In genomic region chr3L:10343992-10344435, dm6 we compare ENCODE assay signal across 1 fruit fly cellular context.
TF ChIP-seq lines count a peak whose summit lies in the region.

No protein-coding gene starts in this region.

TF ChIP-seq in whole organism, embryonic, 481 proteins besides CTCF, POLR2A, EP300 and RAD21 (continued from another document and continues in another):
- no peak for TF ChIP-seq Trl (optimal IDR thresholded peaks at IDR 0.05; lab: Kevin White, UChicago)
- TF ChIP-seq Trl (GFP tag; optimal IDR thresholded peaks at IDR 0.05; lab: Kevin White, UChicago): no peak
- TF ChIP-seq danr (GFP tag; IDR thresholded peaks at IDR 0.05; lab: Robert Waterston, UW): no peak
- TF ChIP-seq CG11504 (tag; optimal IDR thresholded peaks at IDR 0.05; lab: Kevin White, UChicago): peak; percentile 80
- peak; percentile 0 for TF ChIP-seq CG12219 (GFP tag; optimal IDR thresholded peaks at IDR 0.05; lab: Kevin White, UChicago)
- TF ChIP-seq Camta (GFP tag; optimal IDR thresholded peaks at IDR 0.05; lab: Kevin White, UChicago): peak; percentile 40
- TF ChIP-seq Meics (GFP tag; optimal IDR thresholded peaks at IDR 0.05; lab: Kevin White, UChicago): peak; percentile 22
- peak; percentile 50 for TF ChIP-seq CG12659 (GFP tag; optimal IDR thresholded peaks at IDR 0.05; lab: Kevin White, UChicago)
- peak in 1 of 3 experiments; percentile 4 for TF ChIP-seq Stat92E (GFP tag; optimal IDR thresholded peaks at IDR 0.05; lab: Kevin White, UChicago)
- no peak for TF ChIP-seq toy (GFP tag; IDR thresholded peaks at IDR 0.05; lab: Robert Waterston, UW)
- no peak for TF ChIP-seq her (GFP tag; optimal IDR thresholded peaks at IDR 0.05; lab: Kevin White, UChicago)
- peak in 1 of 2 experiments; percentile 82 for TF ChIP-seq bsh (GFP tag; optimal IDR thresholded peaks at IDR 0.05; lab: Kevin White, UChicago)
- TF ChIP-seq Gsc (GFP tag; IDR thresholded peaks at IDR 0.05; lab: Robert Waterston, UW): 0 out of 2 replicates have a peak, but pooled peaks have one; percentile 11
- TF ChIP-seq croc (GFP tag; conservative IDR thresholded peaks at IDR 0.05; lab: Robert Waterston, UW): peak; percentile 61
- TF ChIP-seq sens-2 (GFP tag; IDR thresholded peaks at IDR 0.05; lab: Robert Waterston, UW): peak; percentile 52; the same call in 1 of the 2 replicates
- peak; percentile 58 for TF ChIP-seq zen (tag; optimal IDR thresholded peaks at IDR 0.05; lab: Kevin White, UChicago)
- peak; percentile 47 for TF ChIP-seq ewg (GFP tag; optimal IDR thresholded peaks at IDR 0.05; lab: Kevin White, UChicago)
- peak in 1 of 2 experiments; percentile 0 for TF ChIP-seq Pdp1 (GFP tag; optimal IDR thresholded peaks at IDR 0.05; lab: Kevin White, UChicago)
- TF ChIP-seq Side (GFP tag; optimal IDR thresholded peaks at IDR 0.05; lab: Kevin White, UChicago): no peak
- no peak for TF ChIP-seq fru (optimal IDR thresholded peaks at IDR 0.05; lab: Kevin White, UChicago)
- TF ChIP-seq CG7786 (GFP tag; optimal IDR thresholded peaks at IDR 0.05; lab: Kevin White, UChicago): no peak
- no peak for TF ChIP-seq CG11085 (GFP tag; IDR thresholded peaks at IDR 0.05; lab: Robert Waterston, UW)
- peak; percentile 63 for TF ChIP-seq Asciz (GFP tag; optimal IDR thresholded peaks at IDR 0.05; lab: Kevin White, UChicago)
- TF ChIP-seq CG11247 (GFP tag; IDR thresholded peaks at IDR 0.05; lab: Robert Waterston, UW): no peak
- peak; percentile 34 for TF ChIP-seq Nf-YC (tag; optimal IDR thresholded peaks at IDR 0.05; lab: Kevin White, UChicago)
- TF ChIP-seq CG6683 (GFP tag; optimal IDR thresholded peaks at IDR 0.05; lab: Kevin White, UChicago): peak; percentile 13
- no peak for TF ChIP-seq caup (GFP tag; optimal IDR thresholded peaks at IDR 0.05; lab: Kevin White, UChicago; ENCODE audit: severe bottlenecking)
- TF ChIP-seq zfh2 (GFP tag; optimal IDR thresholded peaks at IDR 0.05; lab: Kevin White, UChicago): no peak
- TF ChIP-seq CG10147 (GFP tag; optimal IDR thresholded peaks at IDR 0.05; lab: Kevin White, UChicago): peak; percentile 29
- peak; percentile 53 for TF ChIP-seq CG2202 (tag; optimal IDR thresholded peaks at IDR 0.05; lab: Kevin White, UChicago)
- peak; percentile 78 for TF ChIP-seq dmrt99B (tag; optimal IDR thresholded peaks at IDR 0.05; lab: Kevin White, UChicago)
- TF ChIP-seq fd64A (GFP tag; optimal IDR thresholded peaks at IDR 0.05; lab: Kevin White, UChicago): no peak
- TF ChIP-seq CG16813 (GFP tag; IDR thresholded peaks at IDR 0.05; lab: Robert Waterston, UW; ENCODE audit: partially characterized antibody): no peak
- TF ChIP-seq nerfin-2 (GFP tag; IDR thresholded peaks at IDR 0.05; lab: Robert Waterston, UW; ENCODE audit: partially characterized antibody): no peak
- peak; percentile 38 for TF ChIP-seq CG11723 (GFP tag; optimal IDR thresholded peaks at IDR 0.05; lab: Kevin White, UChicago)
- peak; percentile 55 for TF ChIP-seq CG1602 (GFP tag; optimal IDR thresholded peaks at IDR 0.05; lab: Kevin White, UChicago)
- TF ChIP-seq Nf-YB (GFP tag; optimal IDR thresholded peaks at IDR 0.05; lab: Kevin White, UChicago): peak; percentile 29
- no peak for TF ChIP-seq tup (GFP tag; optimal IDR thresholded peaks at IDR 0.05; lab: Kevin White, UChicago)
- peak; percentile 70 for TF ChIP-seq tio (GFP tag; optimal IDR thresholded peaks at IDR 0.05; lab: Kevin White, UChicago)
- TF ChIP-seq CG3838 (GFP tag; optimal IDR thresholded peaks at IDR 0.05; lab: Kevin White, UChicago): no peak
- TF ChIP-seq Dbx (GFP tag; IDR thresholded peaks at IDR 0.05; lab: Robert Waterston, UW): no peak
- peak; percentile 20 for TF ChIP-seq psq (GFP tag; optimal IDR thresholded peaks at IDR 0.05; lab: Kevin White, UChicago)
- no peak for TF ChIP-seq CG30431 (GFP tag; optimal IDR thresholded peaks at IDR 0.05; lab: Kevin White, UChicago)
- TF ChIP-seq D19B (GFP tag; optimal IDR thresholded peaks at IDR 0.05; lab: Kevin White, UChicago): no peak
- peak; percentile 60 for TF ChIP-seq sd (tag; optimal IDR thresholded peaks at IDR 0.05; lab: Kevin White, UChicago)
- TF ChIP-seq CG15479 (GFP tag; optimal IDR thresholded peaks at IDR 0.05; lab: Kevin White, UChicago): no peak
- no peak for TF ChIP-seq Dref (GFP tag; IDR thresholded peaks at IDR 0.05; lab: Robert Waterston, UW)
- peak; percentile 81 for TF ChIP-seq Blimp-1 (GFP tag; optimal IDR thresholded peaks at IDR 0.05; lab: Kevin White, UChicago)
- TF ChIP-seq Dfd (GFP tag; optimal IDR thresholded peaks at IDR 0.05; lab: Kevin White, UChicago): no peak
- TF ChIP-seq stwl (tag; optimal IDR thresholded peaks at IDR 0.05; lab: Kevin White, UChicago): peak; percentile 28
- TF ChIP-seq sisA (GFP tag; IDR thresholded peaks at IDR 0.05; lab: Robert Waterston, UW): peak; percentile 67
- TF ChIP-seq CG10565 (GFP tag; optimal IDR thresholded peaks at IDR 0.05; lab: Kevin White, UChicago): no peak
- TF ChIP-seq hkb (optimal IDR thresholded peaks at IDR 0.05; lab: Kevin White, UChicago): no peak
- peak; percentile 71 for TF ChIP-seq hkb (GFP tag; IDR thresholded peaks at IDR 0.05; lab: Robert Waterston, UW)
- peak; percentile 85 for TF ChIP-seq zf30C (GFP tag; optimal IDR thresholded peaks at IDR 0.05; lab: Kevin White, UChicago)
- TF ChIP-seq CG6254 (GFP tag; optimal IDR thresholded peaks at IDR 0.05; lab: Kevin White, UChicago): peak; percentile 61
- no peak for TF ChIP-seq chm (GFP tag; IDR thresholded peaks at IDR 0.05; lab: Robert Waterston, UW)
- peak; percentile 60 for TF ChIP-seq CG10654 (GFP tag; optimal IDR thresholded peaks at IDR 0.05; lab: Kevin White, UChicago)
- peak; percentile 66 for TF ChIP-seq az2 (GFP tag; optimal IDR thresholded peaks at IDR 0.05; lab: Kevin White, UChicago)
- peak; percentile 81 for TF ChIP-seq CG17829 (tag; optimal IDR thresholded peaks at IDR 0.05; lab: Kevin White, UChicago)
- TF ChIP-seq pan (optimal IDR thresholded peaks at IDR 0.05; lab: Kevin White, UChicago): no peak
- peak in 1 of 2 experiments; percentile 68 for TF ChIP-seq pan (GFP tag; optimal IDR thresholded peaks at IDR 0.05 in 1 of 2, IDR thresholded peaks at IDR 0.05 in 1 of 2)
- TF ChIP-seq CG8290 (GFP tag; optimal IDR thresholded peaks at IDR 0.05; lab: Kevin White, UChicago): peak; percentile 36
- no peak for TF ChIP-seq CG8290 (tag; optimal IDR thresholded peaks at IDR 0.05; lab: Kevin White, UChicago)
- no peak for TF ChIP-seq CG13624 (GFP tag; optimal IDR thresholded peaks at IDR 0.05; lab: Kevin White, UChicago)
- TF ChIP-seq CG11696 (GFP tag; IDR thresholded peaks at IDR 0.05; lab: Robert Waterston, UW): peak; percentile 34; the same call in 1 of the 2 replicates
- no peak for TF ChIP-seq scrt (GFP tag; optimal IDR thresholded peaks at IDR 0.05; lab: Kevin White, UChicago)
- TF ChIP-seq CG17612 (GFP tag; IDR thresholded peaks at IDR 0.05; lab: Robert Waterston, UW): no peak
- peak; percentile 44 for TF ChIP-seq esg (GFP tag; conservative IDR thresholded peaks at IDR 0.05; lab: Robert Waterston, UW)
- TF ChIP-seq hbn (GFP tag; IDR thresholded peaks at IDR 0.05; lab: Robert Waterston, UW; ENCODE audit: partially characterized antibody): no peak
- peak; percentile 72 for TF ChIP-seq D19A (tag; optimal IDR thresholded peaks at IDR 0.05; lab: Kevin White, UChicago)
- TF ChIP-seq luna (GFP tag; optimal IDR thresholded peaks at IDR 0.05; lab: Kevin White, UChicago): no peak
- no peak for TF ChIP-seq CG1832 (GFP tag; optimal IDR thresholded peaks at IDR 0.05; lab: Kevin White, UChicago)
- peak; percentile 8 for TF ChIP-seq CG17802 (tag; optimal IDR thresholded peaks at IDR 0.05; lab: Kevin White, UChicago)
- TF ChIP-seq CG11093 (GFP tag; IDR thresholded peaks at IDR 0.05; lab: Robert Waterston, UW): no peak
- no peak for TF ChIP-seq Aef1 (GFP tag; IDR thresholded peaks at IDR 0.05; lab: Robert Waterston, UW)
- TF ChIP-seq CG7963 (GFP tag; IDR thresholded peaks at IDR 0.05; lab: Robert Waterston, UW; ENCODE audit: partially characterized antibody): no peak
- no peak for TF ChIP-seq fu2 (GFP tag; optimal IDR thresholded peaks at IDR 0.05; lab: Kevin White, UChicago)
- TF ChIP-seq CG1233 (GFP tag; optimal IDR thresholded peaks at IDR 0.05; lab: Kevin White, UChicago): peak; percentile 61
- no peak for TF ChIP-seq Jarid2 (GFP tag; optimal IDR thresholded peaks at IDR 0.05; lab: Kevin White, UChicago)
- TF ChIP-seq dmrt11E (tag; optimal IDR thresholded peaks at IDR 0.05; lab: Kevin White, UChicago): peak; percentile 85
- no peak for TF ChIP-seq tll (GFP tag; optimal IDR thresholded peaks at IDR 0.05; lab: Kevin White, UChicago)
- 0 out of 2 replicates have a peak, but pooled peaks have one; percentile 26 for TF ChIP-seq CG7372 (GFP tag; IDR thresholded peaks at IDR 0.05; lab: Robert Waterston, UW)
- no peak for TF ChIP-seq amos (GFP tag; IDR thresholded peaks at IDR 0.05; lab: Robert Waterston, UW; ENCODE audit: partially characterized antibody)
- TF ChIP-seq CoRest (tag; optimal IDR thresholded peaks at IDR 0.05; lab: Kevin White, UChicago): peak; percentile 77
- TF ChIP-seq CG2129 (GFP tag; IDR thresholded peaks at IDR 0.05; lab: Robert Waterston, UW; ENCODE audit: partially characterized antibody): no peak
- TF ChIP-seq Myb (GFP tag; optimal IDR thresholded peaks at IDR 0.05; lab: Kevin White, UChicago): no peak
- no peak for TF ChIP-seq jigr1 (GFP tag; IDR thresholded peaks at IDR 0.05; lab: Robert Waterston, UW)
- no peak for TF ChIP-seq sc (optimal IDR thresholded peaks at IDR 0.05; lab: Kevin White, UChicago)
- TF ChIP-seq sc (GFP tag; optimal IDR thresholded peaks at IDR 0.05; lab: Kevin White, UChicago): peak; percentile 58
- peak; percentile 36 for TF ChIP-seq Med (GFP tag; lab: Kevin White, UChicago)
- TF ChIP-seq Xbp1 (GFP tag; optimal IDR thresholded peaks at IDR 0.05; lab: Kevin White, UChicago): peak; percentile 64
- TF ChIP-seq CG4328 (GFP tag; optimal IDR thresholded peaks at IDR 0.05; lab: Kevin White, UChicago): peak; percentile 29
- no peak for TF ChIP-seq CG3995 (GFP tag; optimal IDR thresholded peaks at IDR 0.05; lab: Kevin White, UChicago)
- TF ChIP-seq Usf (GFP tag; optimal IDR thresholded peaks at IDR 0.05; lab: Kevin White, UChicago): peak; percentile 0
- TF ChIP-seq tna (GFP tag; IDR thresholded peaks at IDR 0.05; lab: Robert Waterston, UW; ENCODE audit: partially characterized antibody): no peak
- TF ChIP-seq Lim3 (GFP tag; IDR thresholded peaks at IDR 0.05; lab: Robert Waterston, UW): no peak
- peak; percentile 28 for TF ChIP-seq Kr (GFP tag; optimal IDR thresholded peaks at IDR 0.05; lab: Kevin White, UChicago)
- TF ChIP-seq CG7839 (tag; optimal IDR thresholded peaks at IDR 0.05; lab: Kevin White, UChicago): peak; percentile 73
- peak; percentile 24 for TF ChIP-seq oc (tag; optimal IDR thresholded peaks at IDR 0.05; lab: Kevin White, UChicago)
- no peak for TF ChIP-seq Hey (tag; optimal IDR thresholded peaks at IDR 0.05; lab: Kevin White, UChicago)
- peak; percentile 35 for TF ChIP-seq Fer1 (GFP tag; optimal IDR thresholded peaks at IDR 0.05; lab: Kevin White, UChicago)
- peak; percentile 6 for TF ChIP-seq HLHmδ (GFP tag; optimal IDR thresholded peaks at IDR 0.05; lab: Kevin White, UChicago)
- peak; percentile 66 for TF ChIP-seq CG7556 (GFP tag; optimal IDR thresholded peaks at IDR 0.05; lab: Kevin White, UChicago)
- TF ChIP-seq Hr78 (GFP tag; optimal IDR thresholded peaks at IDR 0.05; lab: Kevin White, UChicago): peak in 1 of 2 experiments; percentile 70
- no peak for TF ChIP-seq ase (GFP tag; IDR thresholded peaks at IDR 0.05; lab: Robert Waterston, UW)
- TF ChIP-seq salm (tag; optimal IDR thresholded peaks at IDR 0.05; lab: Kevin White, UChicago): peak; percentile 7
- 0 out of 2 replicates have a peak, but pooled peaks have one; percentile 45 for TF ChIP-seq Awh (GFP tag; IDR thresholded peaks at IDR 0.05; lab: Robert Waterston, UW)
- TF ChIP-seq tap (tag; optimal IDR thresholded peaks at IDR 0.05; lab: Kevin White, UChicago): peak; percentile 69
- TF ChIP-seq Doc2 (GFP tag; IDR thresholded peaks at IDR 0.05; lab: Robert Waterston, UW): no peak
- no peak for TF ChIP-seq Ravus (GFP tag; IDR thresholded peaks at IDR 0.05; lab: Robert Waterston, UW)
- TF ChIP-seq CG4820 (GFP tag; optimal IDR thresholded peaks at IDR 0.05; lab: Kevin White, UChicago): peak; percentile 12
- TF ChIP-seq Sin3A (optimal IDR thresholded peaks at IDR 0.05; lab: Kevin White, UChicago): no peak
- no peak for TF ChIP-seq vnd (GFP tag; IDR thresholded peaks at IDR 0.05; lab: Robert Waterston, UW; ENCODE audit: partially characterized antibody)
- peak; percentile 69 for TF ChIP-seq Oli (tag; optimal IDR thresholded peaks at IDR 0.05; lab: Kevin White, UChicago)
- no peak for TF ChIP-seq MESR4 (GFP tag; optimal IDR thresholded peaks at IDR 0.05; lab: Kevin White, UChicago)
- TF ChIP-seq ac (GFP tag; optimal IDR thresholded peaks at IDR 0.05; lab: Kevin White, UChicago): no peak
- no peak for TF ChIP-seq NfI (GFP tag; optimal IDR thresholded peaks at IDR 0.05; lab: Kevin White, UChicago)
- TF ChIP-seq CG8924 (tag; optimal IDR thresholded peaks at IDR 0.05; lab: Kevin White, UChicago): peak; percentile 84
- no peak for TF ChIP-seq p53 (GFP tag; optimal IDR thresholded peaks at IDR 0.05; lab: Kevin White, UChicago)
- no peak for TF ChIP-seq seq (GFP tag; IDR thresholded peaks at IDR 0.05; lab: Robert Waterston, UW)
- peak; percentile 35 for TF ChIP-seq CG31388 (GFP tag; optimal IDR thresholded peaks at IDR 0.05; lab: Kevin White, UChicago)
- TF ChIP-seq CG14965 (GFP tag; optimal IDR thresholded peaks at IDR 0.05; lab: Kevin White, UChicago; ENCODE audit: borderline replicate concordance): no peak
- peak; percentile 42; the same call in 2 of the 3 replicates for TF ChIP-seq tgo (GFP tag; IDR thresholded peaks at IDR 0.05; lab: Robert Waterston, UW)
- peak; percentile 34 for TF ChIP-seq Max (GFP tag; optimal IDR thresholded peaks at IDR 0.05; lab: Kevin White, UChicago)
- TF ChIP-seq al (GFP tag; IDR thresholded peaks at IDR 0.05; lab: Robert Waterston, UW): no peak
- TF ChIP-seq sqz (GFP tag; optimal IDR thresholded peaks at IDR 0.05; lab: Kevin White, UChicago): peak; percentile 69
- TF ChIP-seq CG2120 (GFP tag; optimal IDR thresholded peaks at IDR 0.05; lab: Kevin White, UChicago): peak; percentile 22
- peak; percentile 68 for TF ChIP-seq CG33557 (GFP tag; optimal IDR thresholded peaks at IDR 0.05; lab: Kevin White, UChicago)
- TF ChIP-seq CG15514 (GFP tag; optimal IDR thresholded peaks at IDR 0.05; lab: Kevin White, UChicago): no peak
- peak; percentile 58 for TF ChIP-seq Chrac-16 (GFP tag; optimal IDR thresholded peaks at IDR 0.05; lab: Kevin White, UChicago)
- no peak for TF ChIP-seq CG17186 (GFP tag; optimal IDR thresholded peaks at IDR 0.05; lab: Kevin White, UChicago)
- peak; percentile 55 for TF ChIP-seq unpg (GFP tag; optimal IDR thresholded peaks at IDR 0.05; lab: Kevin White, UChicago)
